Worm (Caenorhabditis elegans) whole organism, young adult: Measurements from ENCODE around the gene sru-1.

Source experiments
- F22D6.2 ChIP-seq: sonication (generic microtip); optimal IDR thresholded peaks from 2 replicates; lab custom pipeline; 2016; ENCODE audit warnings: mild to moderate bottlenecking, missing genetic modification characterization, missing compliant biosample characterization
- F52B5.7 ChIP-seq: sonication (generic microtip); optimal IDR thresholded peaks from 2 replicates; lab custom pipeline; 2016; ENCODE audit warnings: mild to moderate bottlenecking, missing genetic modification characterization, missing compliant biosample characterization
- F55B11.4 ChIP-seq: sonication (generic microtip); optimal IDR thresholded peaks from 2 replicates; lab custom pipeline; 2016; ENCODE audit warnings: missing compliant biosample characterization, missing genetic modification characterization, borderline replicate concordance; ENCODE audit not compliant: insufficient read depth
- F57A8.1 ChIP-seq: fragments of 200-800 bp; sonication (Bioruptor generic); optimal IDR thresholded peaks from 2 replicates; lab custom pipeline; 2018; ENCODE audit warnings: mild to moderate bottlenecking, missing genetic modification characterization, moderate library complexity, missing compliant biosample characterization
- K12H6.12 ChIP-seq: fragments of 200-800 bp; sonication (Bioruptor generic); optimal IDR thresholded peaks from 2 replicates; lab custom pipeline; 2018; ENCODE audit warnings: mild to moderate bottlenecking, missing genetic modification characterization, missing compliant biosample characterization
- Y53G8AR.9 ChIP-seq: fragments of 200-800 bp; sonication (Bioruptor generic); conservative IDR thresholded peaks from 2 replicates; pipeline ENCODE4 v1.3.6; 2022; ENCODE audit warnings: missing genetic modification reagents, missing genetic modification characterization, missing compliant biosample characterization
- ama-1 ChIP-seq, 3 experiments: fragments of 150-350 bp in 1 of 3; sonication (generic microtip) in 2 of 3; optimal IDR thresholded peaks; 2 replicates each; lab custom pipeline; 2014 to 2018; ENCODE audit warnings: missing biosample characterization in 2 of 3, missing genetic modification characterization in 2 of 3, missing genetic modification reagents in 2 of 3
- lsy-27 ChIP-seq: sonication (generic microtip); optimal IDR thresholded peaks from 2 replicates; lab custom pipeline; 2017; ENCODE audit warnings: missing genetic modification characterization, mild to moderate bottlenecking, missing compliant biosample characterization, antibody characterized with exemption, missing genotype, borderline replicate concordance; ENCODE audit not compliant: insufficient read depth
- snpc-1.1 ChIP-seq: sonication (generic microtip); optimal IDR thresholded peaks from 2 replicates; lab custom pipeline; 2017; ENCODE audit warnings: missing genetic modification characterization, mild to moderate bottlenecking, missing compliant biosample characterization, antibody characterized with exemption, moderate library complexity, missing genotype, missing genetic modification reagents; ENCODE audit not compliant: insufficient read depth
- ztf-26 ChIP-seq: sonication (generic microtip); optimal IDR thresholded peaks from 2 replicates; lab custom pipeline; 2017; ENCODE audit warnings: missing genetic modification characterization, missing compliant biosample characterization

- TF ChIP-seq F22D6.2 (tag; lab: Kevin White, UChicago) = peak; percentile 43
- TF ChIP-seq snpc-1.1 (tag; lab: Kevin White, UChicago) = peak; percentile 97
- peak; percentile 63 for TF ChIP-seq ztf-26
- TF ChIP-seq Y53G8AR.9 (GFP tag; lab: Robert Waterston, UW) = peak; percentile 79
- TF ChIP-seq ama-1 (optimal IDR thresholded peaks at IDR 0.05; lab: Kevin White, UChicago) = peak; percentile 98
- TF ChIP-seq ama-1 (GFP tag; optimal IDR thresholded peaks at IDR 0.05; lab: Kevin White, UChicago) = no peak
- no peak for TF ChIP-seq lsy-27 (tag; lab: Kevin White, UChicago)
- peak; percentile 13 for TF ChIP-seq F57A8.1 (GFP tag; lab: Kevin White, UChicago)
- peak; percentile 18 for TF ChIP-seq F52B5.7 (tag; lab: Kevin White, UChicago)
- peak; percentile 83 for TF ChIP-seq K12H6.12 (tag; lab: Kevin White, UChicago)
- TF ChIP-seq F55B11.4 (tag; lab: Kevin White, UChicago) = no peak
These were observed 43.9 kb upstream of the sru-1 start for ce11 chrIV:9444417-9445026.
